Worm (Caenorhabditis elegans): ENCODE results near the gene ZK1236.1.

DNA sequence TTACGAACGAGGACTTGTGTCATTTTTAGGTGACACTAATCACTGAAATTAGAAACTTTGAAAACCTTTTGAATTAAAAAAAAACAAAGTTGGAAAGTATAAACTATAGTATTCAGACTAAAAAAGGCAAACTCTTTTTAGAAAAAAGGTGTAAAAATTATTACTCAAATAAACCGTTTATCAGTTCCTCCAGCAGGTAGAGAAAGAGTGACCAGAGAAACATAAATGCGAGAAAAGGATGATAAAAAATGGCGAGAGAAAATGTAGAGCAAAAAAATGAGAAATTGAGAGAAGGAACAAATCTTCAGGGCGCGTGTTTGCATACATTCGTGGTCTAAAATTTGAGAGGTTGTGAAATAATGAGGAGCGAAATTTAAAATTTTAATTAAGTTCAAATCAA is 27.2 kb upstream of the ZK1236.1 start, which contains the start of gene lap-1:
- TF ChIP-seq ama-1 (optimal IDR thresholded peaks at IDR 0.05), result no peak
- TF ChIP-seq ceh-36 (tag; optimal IDR thresholded peaks at IDR 0.05), result no peak
- TF ChIP-seq flt-1 (GFP tag; IDR thresholded peaks at IDR 0.05), result no peak
- TF ChIP-seq pes-1 (GFP tag; IDR thresholded peaks at IDR 0.05), result no peak
- no peak for TF ChIP-seq B0310.2 (tag; optimal IDR thresholded peaks at IDR 0.05)
- TF ChIP-seq sea-1 (GFP tag; conservative IDR thresholded peaks at IDR 0.05), result no peak

All from whole organism, early embryonic.